Worm (Caenorhabditis elegans): ENCODE data around the gene srz-10.

The srz-10 gene

ce11 chrV:15281279-15281949 lies 27.5 kb downstream of the srz-10 start, which contains the start of the genes srw-19 and srx-51:
Gene srw-19 (minus strand): TSS chrV:15281379.
Gene srx-51 (plus strand): TSS chrV:15281899.
- TF ChIP-seq nhr-47 (tag; optimal IDR thresholded peaks at IDR 0.05) (no peak), nhr-11 (tag; optimal IDR thresholded peaks at IDR 0.05) (no peak), swsn-7 (tag; optimal IDR thresholded peaks at IDR 0.05) (no peak), sup-37 (GFP tag; optimal IDR thresholded peaks at IDR 0.05) (no peak), pag-3 (tag; optimal IDR thresholded peaks at IDR 0.05; ENCODE audit: borderline replicate concordance, insufficient read depth) (no peak)

- no peak for TF ChIP-seq nhr-47 (tag; optimal IDR thresholded peaks at IDR 0.05)
- TF ChIP-seq mef-2 (tag; optimal IDR thresholded peaks at IDR 0.05), result no peak
- no peak for TF ChIP-seq egl-13 (tag; optimal IDR thresholded peaks at IDR 0.05)
- no peak for TF ChIP-seq hlh-4 (tag; optimal IDR thresholded peaks at IDR 0.05)
- TF ChIP-seq C04F5.9 (tag; optimal IDR thresholded peaks at IDR 0.05), result no peak
- no peak for TF ChIP-seq hpl-2 (GFP tag; optimal IDR thresholded peaks at IDR 0.05)
- TF ChIP-seq zag-1 (tag; optimal IDR thresholded peaks at IDR 0.05), result no peak
- TF ChIP-seq fkh-4 (tag; optimal IDR thresholded peaks at IDR 0.05; ENCODE audit: borderline replicate concordance), result no peak
- TF ChIP-seq lin-39 (tag; optimal IDR thresholded peaks at IDR 0.05), result no peak
- TF ChIP-seq sup-37 (GFP tag; optimal IDR thresholded peaks at IDR 0.05), result no peak
- TF ChIP-seq tbx-2 (tag; optimal IDR thresholded peaks at IDR 0.05), result no peak
- TF ChIP-seq tlp-1 (tag; optimal IDR thresholded peaks at IDR 0.05), result no peak
- TF ChIP-seq ceh-90 (tag; optimal IDR thresholded peaks at IDR 0.05), result no peak
- no peak for TF ChIP-seq aha-1 (tag; optimal IDR thresholded peaks at IDR 0.05)
- TF ChIP-seq nhr-76 (tag; optimal IDR thresholded peaks at IDR 0.05), result no peak
- TF ChIP-seq pqm-1 (tag; optimal IDR thresholded peaks at IDR 0.05), result no peak
- TF ChIP-seq fkh-8 (tag; optimal IDR thresholded peaks at IDR 0.05), result no peak
Measured at ce11 chrV:15276915-15277314, 32.0 kb downstream of the srz-10 start, which contains the start of gene srw-17. Gene srw-17 (minus strand): TSS chrV:15277015.

ce11 chrV:15274757-15275156 lies 34.1 kb downstream of the srz-10 start, which contains the start of gene srw-16:
Gene srw-16 (minus strand): TSS chrV:15274857.
- TF ChIP-seq tbx-2 (tag; optimal IDR thresholded peaks at IDR 0.05), result no peak
- TF ChIP-seq ceh-8 (GFP tag; optimal IDR thresholded peaks at IDR 0.05), result no peak
- no peak for TF ChIP-seq aha-1 (tag; optimal IDR thresholded peaks at IDR 0.05)
- no peak for TF ChIP-seq unc-98 (GFP tag; IDR thresholded peaks at IDR 0.05)
- no peak for TF ChIP-seq skn-1 (tag; optimal IDR thresholded peaks at IDR 0.05)
- TF ChIP-seq nhr-85 (tag), result no peak
- TF ChIP-seq aly-2 (tag; optimal IDR thresholded peaks at IDR 0.05), result no peak
- no peak for TF ChIP-seq elt-3 (tag; optimal IDR thresholded peaks at IDR 0.05)
- no peak for TF ChIP-seq ztf-4 (tag; optimal IDR thresholded peaks at IDR 0.05)
- TF ChIP-seq isw-1 (GFP tag; IDR thresholded peaks at IDR 0.05), result no peak
- no peak for TF ChIP-seq alr-1 (tag; optimal IDR thresholded peaks at IDR 0.05; ENCODE audit: borderline replicate concordance)
- no peak for TF ChIP-seq fkh-8 (tag; optimal IDR thresholded peaks at IDR 0.05)

- no peak for TF ChIP-seq lir-3 (tag; optimal IDR thresholded peaks at IDR 0.05; ENCODE audit: poor library complexity)
- no peak for TF ChIP-seq ceh-82 (tag; optimal IDR thresholded peaks at IDR 0.05)
- no peak for TF ChIP-seq ztf-11 (tag; optimal IDR thresholded peaks at IDR 0.05)
Measured at ce11 chrV:15272263-15272662, 36.6 kb downstream of the srz-10 start, which contains the start of gene T10H4.4. Gene T10H4.4 (minus strand): TSS chrV:15272363.

ce11 chrV:15268302-15268701 lies 40.6 kb downstream of the srz-10 start, which contains the start of gene srw-22:
Gene srw-22 (plus strand): TSS chrV:15268602.
- TF ChIP-seq nhr-237 (tag; optimal IDR thresholded peaks at IDR 0.05) (no peak), efl-3 (GFP tag; optimal IDR thresholded peaks at IDR 0.05) (no peak), grh-1 (GFP tag; IDR thresholded peaks at IDR 0.05) (no peak), lsy-2 (tag; optimal IDR thresholded peaks at IDR 0.05) (no peak), nhr-12 (tag; optimal IDR thresholded peaks at IDR 0.05) (no peak), nhr-47 (tag; optimal IDR thresholded peaks at IDR 0.05) (no peak), lin-39 (tag; optimal IDR thresholded peaks at IDR 0.05) (no peak), lin-15B (tag; optimal IDR thresholded peaks at IDR 0.05) (no peak), hlh-4 (tag; optimal IDR thresholded peaks at IDR 0.05) (no peak), ets-5 (GFP tag; IDR thresholded peaks at IDR 0.05) (no peak), fkh-10 (GFP tag; optimal IDR thresholded peaks at IDR 0.05) (no peak)

All from whole organism, L1 larva.